Worm (Caenorhabditis elegans): ENCODE results near the gene nyn-1.

DNA sequence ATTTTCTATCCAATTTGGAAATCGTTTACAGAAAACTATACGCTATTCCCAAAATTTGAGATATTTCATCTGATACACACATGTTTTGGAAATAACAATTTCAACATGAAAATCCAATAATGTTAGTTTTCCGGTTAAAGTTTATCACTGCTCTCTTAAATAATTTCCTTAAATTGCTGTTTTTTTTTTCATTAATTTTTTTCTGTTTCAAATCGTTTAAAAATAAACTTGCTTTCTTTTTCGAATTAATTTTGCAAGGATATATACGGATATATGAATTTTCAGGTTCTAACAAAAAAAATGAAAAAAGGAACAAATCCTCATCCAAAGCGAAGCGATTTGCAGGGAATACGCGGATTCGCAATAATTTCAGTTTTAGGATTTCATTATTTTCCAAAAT lies 13.3 kb downstream of the nyn-1 start, which contains the start of gene oac-48:
- TF ChIP-seq him-1 (tag; optimal IDR thresholded peaks at IDR 0.05): no peak
- no peak for TF ChIP-seq dao-5 (tag; optimal IDR thresholded peaks at IDR 0.05)

Data from whole organism, L4/young adult.